Fruit fly (Drosophila melanogaster): ENCODE measurements around the gene elm.
A peak's percentile ranks its signal among the peaks of the same experiment; 100 is the strongest.

elm gene

DNA sequence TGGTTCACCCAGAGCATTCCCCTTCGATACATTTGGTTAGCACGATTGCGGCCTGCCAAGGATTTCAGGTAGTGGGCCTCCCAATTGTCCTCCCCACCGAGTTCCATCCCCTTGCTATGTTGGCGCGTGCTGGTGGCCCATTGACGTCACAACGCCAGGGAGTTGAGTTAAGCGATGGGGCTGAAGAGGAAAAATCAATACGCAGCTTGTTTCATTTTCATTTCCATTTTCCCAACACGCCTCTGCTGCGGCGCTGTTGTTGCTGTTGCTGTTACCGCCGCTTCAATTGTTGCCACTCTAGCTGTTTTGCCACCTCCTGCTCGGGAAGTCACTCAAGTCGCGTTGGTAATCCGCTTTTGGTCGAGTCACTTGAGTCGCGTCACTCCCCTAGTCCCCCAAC lies 36.4 kb upstream of the elm start:
- no peak for TF ChIP-seq Doc3 (GFP tag; IDR thresholded peaks at IDR 0.05; ENCODE audit: partially characterized antibody)
- TF ChIP-seq CG14710 (tag; optimal IDR thresholded peaks at IDR 0.05) = no peak
- no peak for TF ChIP-seq Hr3 (GFP tag; optimal IDR thresholded peaks at IDR 0.05)
- no peak for TF ChIP-seq pho (GFP tag; optimal IDR thresholded peaks at IDR 0.05)
- no peak for TF ChIP-seq tap (tag; optimal IDR thresholded peaks at IDR 0.05)
- no peak for TF ChIP-seq CG14965 (GFP tag; optimal IDR thresholded peaks at IDR 0.05; ENCODE audit: borderline replicate concordance)
- TF ChIP-seq vnd (GFP tag; IDR thresholded peaks at IDR 0.05; ENCODE audit: partially characterized antibody) = no peak
- no peak for TF ChIP-seq CG5245 (GFP tag; optimal IDR thresholded peaks at IDR 0.05)
- TF ChIP-seq gsb-n (tag; optimal IDR thresholded peaks at IDR 0.05) = no peak
- no peak for TF ChIP-seq CG2129 (GFP tag; IDR thresholded peaks at IDR 0.05; ENCODE audit: partially characterized antibody)
- TF ChIP-seq CG12071 (GFP tag; optimal IDR thresholded peaks at IDR 0.05) = no peak
- TF ChIP-seq CG15073 (GFP tag; optimal IDR thresholded peaks at IDR 0.05) = no peak
- TF ChIP-seq abd-A (tag; optimal IDR thresholded peaks at IDR 0.05) = peak; percentile 42
- TF ChIP-seq Six4 (GFP tag; optimal IDR thresholded peaks at IDR 0.05) = no peak
- no peak for TF ChIP-seq CG14667 (GFP tag; IDR thresholded peaks at IDR 0.05)
- TF ChIP-seq CG9876 (GFP tag; optimal IDR thresholded peaks at IDR 0.05) = no peak
- peak; percentile 9 for TF ChIP-seq Deaf1 (tag; optimal IDR thresholded peaks at IDR 0.05)
- no peak for TF ChIP-seq CG9797 (GFP tag; optimal IDR thresholded peaks at IDR 0.05)
- no peak for TF ChIP-seq Hand (GFP tag; optimal IDR thresholded peaks at IDR 0.05)
- no peak for TF ChIP-seq insv (GFP tag; optimal IDR thresholded peaks at IDR 0.05)
- TF ChIP-seq CG33213 (GFP tag; optimal IDR thresholded peaks at IDR 0.05) = no peak
- no peak for TF ChIP-seq CG2199 (GFP tag; IDR thresholded peaks at IDR 0.05)
- TF ChIP-seq MBD-R2 (GFP tag; IDR thresholded peaks at IDR 0.05) = peak; percentile 27; the same call in 1 of the 2 replicates
- no peak for TF ChIP-seq Opbp (GFP tag; IDR thresholded peaks at IDR 0.05; ENCODE audit: partially characterized antibody)
- TF ChIP-seq ham (GFP tag; IDR thresholded peaks at IDR 0.05) = no peak
- no peak for TF ChIP-seq CG11696 (GFP tag; IDR thresholded peaks at IDR 0.05)
- no peak for TF ChIP-seq CG30431 (GFP tag; optimal IDR thresholded peaks at IDR 0.05)
- TF ChIP-seq CG15696 (tag; optimal IDR thresholded peaks at IDR 0.05) = no peak
- no peak for TF ChIP-seq pan (optimal IDR thresholded peaks at IDR 0.05)
- TF ChIP-seq pan (GFP tag; optimal IDR thresholded peaks at IDR 0.05 in 1 of 2, IDR thresholded peaks at IDR 0.05 in 1 of 2) = no peak
- TF ChIP-seq salm (tag; optimal IDR thresholded peaks at IDR 0.05) = no peak
- no peak for TF ChIP-seq CG12104 (GFP tag; optimal IDR thresholded peaks at IDR 0.05)
- TF ChIP-seq CG18764 (GFP tag; optimal IDR thresholded peaks at IDR 0.05) = no peak
- TF ChIP-seq fd64A (GFP tag; optimal IDR thresholded peaks at IDR 0.05) = no peak
- TF ChIP-seq Jarid2 (GFP tag; optimal IDR thresholded peaks at IDR 0.05) = no peak
- TF ChIP-seq Poxn (GFP tag; IDR thresholded peaks at IDR 0.05) = no peak
- no peak for TF ChIP-seq oc (tag; optimal IDR thresholded peaks at IDR 0.05)
- TF ChIP-seq otp (GFP tag; IDR thresholded peaks at IDR 0.05) = no peak
- no peak for TF ChIP-seq Oli (tag; optimal IDR thresholded peaks at IDR 0.05)
- TF ChIP-seq CG13296 (GFP tag; optimal IDR thresholded peaks at IDR 0.05) = no peak
- peak; percentile 94 for TF ChIP-seq onecut (GFP tag; IDR thresholded peaks at IDR 0.05)
- TF ChIP-seq hkb (optimal IDR thresholded peaks at IDR 0.05) = no peak
- TF ChIP-seq hkb (GFP tag; IDR thresholded peaks at IDR 0.05) = no peak
- TF ChIP-seq CG4730 (GFP tag; IDR thresholded peaks at IDR 0.05) = no peak
- peak; percentile 45 for TF ChIP-seq Med (GFP tag)
- TF ChIP-seq Hey (tag; optimal IDR thresholded peaks at IDR 0.05) = peak; percentile 22
- TF ChIP-seq zfh1 (GFP tag; IDR thresholded peaks at IDR 0.05) = no peak
- TF ChIP-seq CG31365 (tag; optimal IDR thresholded peaks at IDR 0.05) = no peak
- TF ChIP-seq CG7271 (tag; optimal IDR thresholded peaks at IDR 0.05) = no peak
- TF ChIP-seq dimm (GFP tag; IDR thresholded peaks at IDR 0.05) = no peak
- no peak for TF ChIP-seq exex (tag; optimal IDR thresholded peaks at IDR 0.05)
- no peak for TF ChIP-seq Dek (tag; optimal IDR thresholded peaks at IDR 0.05)

Measured in whole organism, embryonic.